Fruit fly (Drosophila melanogaster): ENCODE data around the gene CG14431.

The CG14431 gene

DNA sequence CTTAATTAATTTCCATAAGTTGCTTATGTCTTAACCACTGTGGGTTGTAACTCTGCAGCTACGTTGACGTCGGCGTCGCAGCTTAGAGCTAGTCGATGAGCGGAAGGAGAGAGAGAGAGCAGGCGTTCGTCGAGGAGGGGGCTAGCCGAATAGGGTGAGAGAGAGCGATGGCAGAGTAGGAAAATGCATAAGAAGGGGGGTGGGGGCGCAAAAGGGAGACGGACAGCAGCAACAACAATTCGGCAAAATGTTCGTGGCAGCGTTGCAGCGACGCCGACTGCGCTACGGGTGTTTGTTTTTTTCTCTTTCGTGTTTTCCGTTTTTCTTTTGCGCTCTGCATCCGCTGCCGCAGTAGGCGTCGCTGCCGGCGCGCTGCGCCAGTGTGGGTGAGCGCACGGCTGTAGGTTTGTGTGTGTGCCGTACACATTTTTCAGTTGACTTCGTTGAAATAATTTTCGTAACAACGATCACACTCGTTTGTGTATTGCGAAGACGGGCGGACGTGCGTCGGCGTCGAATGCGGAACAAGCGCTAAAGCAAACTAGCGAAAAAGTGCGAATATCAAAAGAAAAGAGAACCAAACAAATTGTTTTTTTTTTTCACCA, 40.0 kb upstream of the CG14431 start:
- no peak for TF ChIP-seq usp (GFP tag; optimal IDR thresholded peaks at IDR 0.05)
- no peak for TF ChIP-seq CG8478 (optimal IDR thresholded peaks at IDR 0.05)
- peak; percentile 30 for TF ChIP-seq Dll (optimal IDR thresholded peaks at IDR 0.05)
- TF ChIP-seq psq (optimal IDR thresholded peaks at IDR 0.05), result no peak
- no peak for TF ChIP-seq EcR (GFP tag; optimal IDR thresholded peaks at IDR 0.05)

DNA sequence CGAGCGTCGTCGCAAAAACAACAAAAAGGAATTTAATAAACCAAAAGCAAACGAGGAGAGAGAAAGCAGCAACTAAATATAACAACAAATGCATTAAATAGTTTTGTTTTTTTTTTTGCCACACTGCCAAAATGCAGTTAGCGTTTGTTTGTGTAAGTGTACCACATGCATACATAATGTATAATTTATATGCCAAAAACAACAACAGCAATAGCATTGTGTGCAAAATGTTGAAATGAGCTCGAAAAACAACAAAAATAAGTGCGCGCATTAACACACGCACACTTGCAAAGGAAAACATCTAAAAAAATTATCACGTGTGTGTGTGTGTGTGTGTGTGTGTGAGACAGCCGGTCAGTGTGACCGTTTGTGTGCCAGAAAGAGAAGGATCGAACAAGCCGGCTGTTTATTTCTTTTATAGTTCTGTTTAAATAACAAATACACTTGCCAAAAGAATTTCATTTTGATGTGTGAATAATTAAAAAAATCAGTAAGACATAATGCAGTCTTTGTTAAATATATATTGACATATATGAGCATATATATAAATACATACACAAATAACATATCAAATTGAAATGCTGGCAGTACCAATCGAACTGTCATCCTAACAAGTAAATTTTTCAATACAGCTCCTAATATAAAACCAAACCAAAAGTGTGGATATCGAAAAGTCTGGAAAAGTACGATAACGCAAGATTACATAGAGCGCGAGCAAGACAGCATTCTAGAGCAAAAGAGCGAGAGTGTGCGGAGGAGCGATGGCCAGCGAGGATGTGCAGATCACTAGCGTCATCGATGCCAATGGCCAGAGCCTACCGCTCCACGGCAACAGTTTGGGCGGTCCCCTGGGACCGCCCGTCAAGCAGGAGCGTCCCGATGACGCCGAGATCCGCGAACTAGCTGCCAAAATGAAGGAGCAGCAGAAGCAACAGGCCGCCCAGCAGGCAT, 39.2 kb upstream of the CG14431 start:
- TF ChIP-seq EcR (GFP tag; optimal IDR thresholded peaks at IDR 0.05) (no peak), CG8478 (optimal IDR thresholded peaks at IDR 0.05) (no peak), pan (optimal IDR thresholded peaks at IDR 0.05) (no peak), Dll (optimal IDR thresholded peaks at IDR 0.05) (no peak), psq (optimal IDR thresholded peaks at IDR 0.05) (no peak), usp (GFP tag; optimal IDR thresholded peaks at IDR 0.05) (no peak)

DNA sequence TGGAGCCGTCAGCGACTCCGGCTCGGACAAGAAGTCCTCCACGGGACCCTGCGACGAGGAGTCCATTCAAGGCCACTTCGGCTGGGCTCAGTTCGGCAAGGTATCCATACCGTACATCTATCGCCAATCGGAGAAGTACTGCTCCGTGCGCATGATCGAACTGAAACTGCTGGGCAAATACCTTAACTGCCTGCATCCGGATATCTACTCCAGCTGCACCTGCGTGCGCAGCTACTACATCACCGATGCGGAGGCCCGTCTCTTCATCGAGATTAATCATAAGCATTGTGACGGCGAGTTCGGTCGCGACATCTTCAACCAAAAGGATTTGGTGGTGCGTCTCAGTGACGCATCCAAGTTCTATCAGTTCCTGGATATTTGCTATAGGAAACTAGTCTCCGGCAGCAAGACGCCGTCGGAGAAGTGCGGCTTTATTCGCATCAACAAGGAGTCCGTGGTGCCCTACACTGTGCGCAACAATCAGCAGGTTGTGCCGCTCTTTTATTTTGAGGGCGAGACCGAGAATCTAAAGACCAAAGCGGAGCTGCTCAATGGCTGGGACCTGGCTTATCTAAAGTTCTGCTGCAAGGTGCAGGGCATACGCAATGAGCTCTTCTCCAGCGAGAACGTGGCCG, 38.2 kb upstream of the CG14431 start:
- TF ChIP-seq psq (optimal IDR thresholded peaks at IDR 0.05) (no peak), usp (GFP tag; optimal IDR thresholded peaks at IDR 0.05) (no peak), pan (optimal IDR thresholded peaks at IDR 0.05) (no peak), Dll (optimal IDR thresholded peaks at IDR 0.05) (no peak), CG8478 (optimal IDR thresholded peaks at IDR 0.05) (no peak), EcR (GFP tag; optimal IDR thresholded peaks at IDR 0.05) (no peak)

DNA sequence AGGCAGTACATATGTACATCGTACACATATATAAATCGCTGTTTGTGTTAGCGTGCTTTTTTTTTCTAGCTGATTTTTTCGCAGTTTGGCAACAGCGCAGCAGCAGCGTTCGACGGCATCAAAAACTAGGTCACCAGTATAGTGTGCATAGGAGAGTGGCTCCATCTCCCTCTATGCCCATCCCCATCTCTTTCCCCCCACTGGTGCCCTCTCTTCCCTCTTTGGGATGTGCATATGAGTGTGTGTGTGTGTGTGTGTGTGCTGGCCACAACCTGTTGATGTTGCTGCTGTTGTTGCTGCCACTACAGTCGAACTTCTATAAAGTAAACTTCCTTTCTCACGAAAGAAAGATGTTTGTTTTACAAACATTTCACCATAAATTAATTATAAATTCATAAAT, 36.3 kb upstream of the CG14431 start:
- TF ChIP-seq usp (GFP tag; optimal IDR thresholded peaks at IDR 0.05) (no peak), psq (optimal IDR thresholded peaks at IDR 0.05) (no peak), Dll (optimal IDR thresholded peaks at IDR 0.05) (no peak), CG8478 (optimal IDR thresholded peaks at IDR 0.05) (no peak), pan (optimal IDR thresholded peaks at IDR 0.05) (no peak), EcR (GFP tag; optimal IDR thresholded peaks at IDR 0.05) (no peak)

DNA sequence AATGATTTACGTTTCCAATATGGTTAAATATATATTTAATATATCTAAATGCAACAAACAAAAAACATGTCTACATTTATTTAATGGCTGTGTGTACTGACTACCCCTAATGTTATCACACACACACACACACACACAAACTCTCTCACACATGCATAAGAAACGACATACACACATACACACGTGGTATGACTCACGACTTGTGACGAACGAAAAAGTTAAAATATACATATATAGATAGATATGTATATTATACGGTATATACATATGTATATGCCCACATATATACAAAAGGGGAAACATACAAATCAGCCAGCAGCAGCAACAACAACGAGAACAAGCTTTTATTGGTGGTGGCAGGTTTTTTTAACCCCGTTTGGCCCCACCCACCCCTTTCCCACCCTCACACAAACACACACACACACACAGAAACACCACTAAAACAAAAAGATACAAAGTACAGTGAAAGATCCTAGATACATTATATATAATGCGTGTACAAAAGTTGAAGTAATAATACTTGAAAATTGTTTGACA, 33.1 kb upstream of the CG14431 start:
- TF ChIP-seq CG8478 (optimal IDR thresholded peaks at IDR 0.05) (no peak), Dll (optimal IDR thresholded peaks at IDR 0.05) (no peak), psq (optimal IDR thresholded peaks at IDR 0.05) (no peak), pan (optimal IDR thresholded peaks at IDR 0.05) (no peak), usp (GFP tag; optimal IDR thresholded peaks at IDR 0.05) (no peak), EcR (GFP tag; optimal IDR thresholded peaks at IDR 0.05) (no peak)

DNA sequence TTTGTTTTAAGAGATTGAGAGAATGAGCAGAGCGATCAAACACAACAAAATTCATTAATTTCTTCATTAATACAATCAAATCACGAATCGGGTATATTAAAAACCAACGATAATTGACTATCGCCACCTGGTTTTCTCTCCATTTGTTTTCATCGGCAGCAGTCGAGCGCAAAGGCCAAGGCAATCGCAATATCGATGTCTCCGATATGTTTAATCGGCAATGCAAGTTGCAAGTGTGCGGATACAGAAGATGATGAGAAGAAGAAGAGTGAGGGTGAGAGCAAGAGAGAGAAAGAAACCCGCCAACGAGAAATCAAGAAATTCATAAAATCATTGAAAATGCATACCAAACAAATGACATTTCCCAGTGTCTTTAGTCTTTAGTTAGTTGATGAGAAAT, 32.3 kb upstream of the CG14431 start:
- no peak for TF ChIP-seq usp (GFP tag; optimal IDR thresholded peaks at IDR 0.05)
- TF ChIP-seq psq (optimal IDR thresholded peaks at IDR 0.05), result no peak
- TF ChIP-seq pan (optimal IDR thresholded peaks at IDR 0.05), result no peak
- no peak for TF ChIP-seq EcR (GFP tag; optimal IDR thresholded peaks at IDR 0.05)
- no peak for TF ChIP-seq CG8478 (optimal IDR thresholded peaks at IDR 0.05)
- TF ChIP-seq Dll (optimal IDR thresholded peaks at IDR 0.05), result no peak

DNA sequence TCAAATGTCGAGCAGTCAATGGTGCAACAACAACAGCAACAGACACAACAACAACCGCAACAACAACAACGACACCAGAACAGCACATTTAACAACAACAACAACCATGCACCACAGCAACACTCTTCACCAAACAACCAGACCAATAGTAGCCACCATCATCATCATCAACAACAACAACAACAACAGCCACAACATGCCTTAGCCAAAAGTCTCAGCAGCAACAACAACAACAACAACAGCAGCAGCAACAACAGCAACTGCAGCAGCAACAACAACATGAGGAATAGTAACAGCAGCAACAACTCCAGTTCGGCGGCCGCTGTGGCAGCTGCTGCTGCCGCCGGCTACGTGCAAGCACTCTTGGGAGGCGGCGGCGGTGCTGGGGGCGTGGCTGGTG, 31.7 kb upstream of the CG14431 start:
- TF ChIP-seq pan (optimal IDR thresholded peaks at IDR 0.05) (no peak), Dll (optimal IDR thresholded peaks at IDR 0.05) (no peak), psq (optimal IDR thresholded peaks at IDR 0.05) (no peak)

DNA sequence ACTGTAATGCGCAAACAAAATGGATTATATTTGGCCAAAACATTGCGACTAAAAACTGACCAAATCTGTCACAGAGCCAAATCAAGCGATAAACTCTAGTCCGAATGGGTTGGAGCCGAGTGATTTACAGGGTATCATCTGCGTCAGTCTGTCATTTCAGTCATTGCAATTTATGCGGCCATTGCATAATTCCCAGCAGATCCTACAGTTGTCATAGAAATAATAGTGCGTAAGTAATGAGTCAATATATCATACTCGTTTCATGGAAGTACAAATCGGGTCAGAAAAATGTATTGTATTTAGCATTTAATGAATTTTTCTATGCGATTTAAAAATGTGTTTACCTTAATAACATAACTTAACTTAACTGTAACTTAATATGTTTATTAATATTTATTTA, 9.9 kb upstream of the CG14431 start:
- no peak for TF ChIP-seq pan (optimal IDR thresholded peaks at IDR 0.05)
- TF ChIP-seq CG8478 (optimal IDR thresholded peaks at IDR 0.05), result no peak
- no peak for TF ChIP-seq psq (optimal IDR thresholded peaks at IDR 0.05)
- TF ChIP-seq usp (GFP tag; optimal IDR thresholded peaks at IDR 0.05), result no peak
- TF ChIP-seq EcR (GFP tag; optimal IDR thresholded peaks at IDR 0.05), result no peak
- no peak for TF ChIP-seq Dll (optimal IDR thresholded peaks at IDR 0.05)

DNA sequence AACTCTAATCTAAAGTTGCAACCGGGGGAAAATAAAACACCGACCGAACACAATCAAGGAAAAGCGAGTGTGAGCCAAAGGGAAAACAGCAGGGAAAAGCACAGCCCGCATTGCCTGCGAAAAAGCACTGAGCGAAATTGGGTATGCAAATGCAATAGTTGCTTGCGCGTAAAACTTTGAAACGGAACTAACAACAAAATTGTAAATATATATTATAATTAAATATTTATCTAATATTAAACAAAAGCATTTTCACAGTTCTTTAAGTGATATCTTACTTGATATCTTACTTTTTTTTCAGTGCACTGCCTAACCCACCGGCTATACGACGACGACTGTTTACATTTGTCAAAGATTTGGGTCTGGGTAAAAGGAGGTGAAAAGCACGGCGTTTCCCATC, 1.4 kb upstream of the CG14431 start:
- TF ChIP-seq Dll (optimal IDR thresholded peaks at IDR 0.05), result no peak
- no peak for TF ChIP-seq CG8478 (optimal IDR thresholded peaks at IDR 0.05)
- no peak for TF ChIP-seq psq (optimal IDR thresholded peaks at IDR 0.05)
- no peak for TF ChIP-seq EcR (GFP tag; optimal IDR thresholded peaks at IDR 0.05)
- TF ChIP-seq usp (GFP tag; optimal IDR thresholded peaks at IDR 0.05), result no peak
- TF ChIP-seq pan (optimal IDR thresholded peaks at IDR 0.05), result no peak

DNA sequence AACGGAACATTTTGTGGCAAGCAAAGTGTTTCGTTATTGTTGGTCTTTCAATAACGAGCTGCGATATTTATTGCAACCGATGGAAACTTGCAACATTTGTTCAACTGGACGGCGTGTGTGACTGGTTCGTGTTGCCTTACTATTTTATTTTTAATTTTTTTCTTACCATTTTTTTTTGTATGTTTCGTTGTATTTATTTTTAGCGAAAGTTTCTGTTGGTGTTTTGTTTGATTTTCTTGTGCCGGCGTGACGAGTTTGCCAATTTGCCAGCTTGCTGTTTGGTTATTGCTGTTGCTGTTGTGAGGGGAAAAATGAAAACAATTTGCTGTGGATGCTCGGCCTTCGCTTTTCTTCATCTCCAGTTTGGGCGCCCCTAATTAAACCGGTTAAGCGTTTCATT, 1.1 kb downstream of the CG14431 start:
- no peak for TF ChIP-seq pan (optimal IDR thresholded peaks at IDR 0.05)
- no peak for TF ChIP-seq usp (GFP tag; optimal IDR thresholded peaks at IDR 0.05)
- TF ChIP-seq Dll (optimal IDR thresholded peaks at IDR 0.05), result no peak
- no peak for TF ChIP-seq psq (optimal IDR thresholded peaks at IDR 0.05)
- TF ChIP-seq EcR (GFP tag; optimal IDR thresholded peaks at IDR 0.05), result no peak
- TF ChIP-seq CG8478 (optimal IDR thresholded peaks at IDR 0.05), result no peak

DNA sequence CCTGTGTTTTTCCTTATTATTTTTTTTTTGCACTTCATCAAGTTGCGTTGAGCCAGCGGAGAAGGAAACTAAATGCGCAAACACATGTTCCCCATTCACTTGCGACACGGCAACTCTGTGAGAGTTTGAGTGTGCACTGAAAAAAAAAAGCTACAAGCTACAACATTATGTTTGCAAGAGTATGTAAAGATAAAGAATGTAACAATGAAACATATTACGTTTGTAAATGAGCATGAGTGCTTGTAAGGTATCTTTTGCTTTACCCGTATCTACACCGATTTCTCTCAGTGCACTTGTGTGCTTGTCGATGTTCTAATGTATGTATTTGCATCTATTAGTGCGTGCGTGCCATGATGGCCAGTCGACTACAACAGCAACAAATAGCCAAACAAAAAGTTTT, 4.2 kb downstream of the CG14431 start:
- TF ChIP-seq CG8478 (optimal IDR thresholded peaks at IDR 0.05) (no peak), usp (GFP tag; optimal IDR thresholded peaks at IDR 0.05) (no peak), EcR (GFP tag; optimal IDR thresholded peaks at IDR 0.05) (no peak), pan (optimal IDR thresholded peaks at IDR 0.05) (no peak), Dll (optimal IDR thresholded peaks at IDR 0.05) (no peak), psq (optimal IDR thresholded peaks at IDR 0.05) (no peak)

DNA sequence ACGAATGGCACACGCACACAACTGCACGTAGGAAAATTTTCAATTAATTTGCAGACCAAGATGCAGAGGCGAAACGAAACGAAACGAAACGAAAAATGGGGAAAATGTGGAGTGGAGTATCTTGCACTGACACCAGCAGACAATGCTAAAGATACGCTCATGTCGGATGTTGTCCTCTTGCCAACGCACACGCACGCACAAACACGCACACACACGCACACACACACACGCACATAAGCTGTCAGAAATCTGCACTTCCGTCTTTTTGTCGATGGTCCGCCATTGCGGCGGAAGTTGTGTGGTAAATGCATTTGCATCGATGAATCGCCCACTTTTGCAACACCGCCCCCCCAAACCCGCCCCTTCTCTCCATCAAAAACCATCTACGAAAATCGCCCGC, 21.0 kb downstream of the CG14431 start:
- TF ChIP-seq Dll (optimal IDR thresholded peaks at IDR 0.05) (no peak), pan (optimal IDR thresholded peaks at IDR 0.05) (no peak), usp (GFP tag; optimal IDR thresholded peaks at IDR 0.05) (no peak), EcR (GFP tag; optimal IDR thresholded peaks at IDR 0.05) (no peak), CG8478 (optimal IDR thresholded peaks at IDR 0.05) (no peak), psq (optimal IDR thresholded peaks at IDR 0.05) (no peak)

Measured in whole organism.